Fruit fly (Drosophila melanogaster): ENCODE measurements around the gene S-Lap2.

DNA sequence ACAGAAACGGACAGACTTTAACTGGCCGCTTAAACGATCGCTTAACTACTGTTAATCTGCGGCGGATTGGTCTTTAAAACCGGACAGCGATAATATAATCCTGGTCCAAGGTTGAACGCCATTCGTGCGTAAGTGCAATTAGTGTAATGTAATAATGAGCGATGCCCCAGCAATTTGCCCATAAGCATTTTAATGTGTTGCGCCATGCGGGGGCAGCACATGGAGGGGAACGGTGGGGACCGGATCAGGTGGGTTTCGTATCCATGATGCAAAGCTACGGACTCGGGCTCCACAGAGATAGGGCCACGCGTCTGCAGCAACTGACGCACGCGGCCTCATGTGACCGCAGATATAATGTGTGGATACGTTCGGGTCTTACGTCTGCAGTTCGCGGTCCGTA is 38.1 kb downstream of the S-Lap2 start:
- TF ChIP-seq CTCF (optimal IDR thresholded peaks at IDR 0.05) (no peak), CG8478 (optimal IDR thresholded peaks at IDR 0.05) (no peak)

Measured in S2 (cell line).